Fruit fly (Drosophila melanogaster) whole organism, embryonic: ENCODE measurements around the gene CG12420.

Experiments
- Ada2b ChIP-seq: fragments of 200-800 bp; sonication (Bioruptor generic); IDR thresholded peaks from 2 replicates; pipeline ENCODE4 v1.3.6; 2022; ENCODE audit warnings: missing biosample characterization, missing genetic modification characterization
- CG10267 ChIP-seq: fragments of 200-800 bp; sonication (Bioruptor generic); optimal IDR thresholded peaks from 2 replicates; lab custom pipeline; 2018; ENCODE audit warnings: missing biosample characterization, mild to moderate bottlenecking, missing genetic modification characterization, moderate library complexity
- CG10274 ChIP-seq: fragments of 200-800 bp; sonication (Bioruptor generic); optimal IDR thresholded peaks from 3 replicates; lab custom pipeline; 2017; ENCODE audit warnings: missing biosample characterization, mild to moderate bottlenecking, missing genetic modification characterization
- CG11560 ChIP-seq: fragments of 200-800 bp; sonication (Bioruptor generic); IDR thresholded peaks from 3 replicates; pipeline ENCODE4 v1.3.6; 2022; ENCODE audit warnings: missing biosample characterization, missing genetic modification characterization
- CG12236 ChIP-seq: fragments of 200-800 bp; sonication (Bioruptor generic); optimal IDR thresholded peaks from 2 replicates; lab custom pipeline; 2016; ENCODE audit warnings: missing biosample characterization, missing genetic modification characterization
- CG13424 ChIP-seq: fragments of 200-800 bp; sonication (Bioruptor generic); optimal IDR thresholded peaks from 2 replicates; lab custom pipeline; 2019; ENCODE audit warnings: missing biosample characterization, mild to moderate bottlenecking, missing genetic modification characterization, moderate library complexity
- CG14014 ChIP-seq: fragments of 200-800 bp; sonication (Bioruptor generic); IDR thresholded peaks from 2 replicates; pipeline ENCODE4 v1.3.6; 2022; ENCODE audit warnings: missing biosample characterization, missing genetic modification characterization
- CG14860 ChIP-seq: fragments of 200-800 bp; sonication (Bioruptor generic); IDR thresholded peaks from 3 replicates; pipeline ENCODE4 v1.3.6; 2022; ENCODE audit warnings: missing biosample characterization, missing genetic modification characterization; ENCODE audit not compliant: partially characterized antibody
- CG15514 ChIP-seq: fragments of 200-800 bp; sonication (Bioruptor generic); optimal IDR thresholded peaks from 3 replicates; lab custom pipeline; 2017; ENCODE audit warnings: missing biosample characterization, missing genetic modification characterization, mild to moderate bottlenecking, moderate library complexity, missing genetic modification reagents
- CG17568 ChIP-seq: fragments of 200-800 bp; sonication (Bioruptor generic); optimal IDR thresholded peaks from 2 replicates; lab custom pipeline; 2018; ENCODE audit warnings: missing biosample characterization, mild to moderate bottlenecking, missing genetic modification characterization, moderate library complexity
- CG18619 ChIP-seq: fragments of 200-800 bp; sonication (Bioruptor generic); optimal IDR thresholded peaks from 3 replicates; lab custom pipeline; 2017; ENCODE audit warnings: missing biosample characterization, mild to moderate bottlenecking, missing genetic modification characterization
- CG2712 ChIP-seq: fragments of 200-800 bp; optimal IDR thresholded peaks from 3 replicates; lab custom pipeline; 2019; ENCODE audit warnings: missing biosample characterization, mild to moderate bottlenecking, missing genetic modification characterization, moderate library complexity
- CG31441 ChIP-seq: fragments of 200-800 bp; sonication (Bioruptor generic); IDR thresholded peaks from 2 replicates; pipeline ENCODE4 v1.3.6; 2022; ENCODE audit warnings: missing biosample characterization, missing genetic modification characterization
- CG42726 ChIP-seq: fragments of 200-800 bp; sonication (Bioruptor generic); IDR thresholded peaks from 2 replicates; pipeline ENCODE4 v1.3.6; 2022; ENCODE audit warnings: missing biosample characterization, missing genetic modification characterization; ENCODE audit not compliant: partially characterized antibody
- CG4328 ChIP-seq: fragments of 200-800 bp; sonication (Bioruptor generic); optimal IDR thresholded peaks from 3 replicates; lab custom pipeline; 2017; ENCODE audit warnings: missing biosample characterization, missing genetic modification reagents, missing genetic modification characterization
- CG5180 ChIP-seq: fragments of 200-800 bp; sonication (Bioruptor generic); optimal IDR thresholded peaks from 3 replicates; lab custom pipeline; 2017; ENCODE audit warnings: missing biosample characterization, missing genetic modification characterization, mild to moderate bottlenecking, moderate library complexity, missing genetic modification reagents
- CG7271 ChIP-seq: fragments of 200-800 bp; sonication (Bioruptor generic); optimal IDR thresholded peaks from 2 replicates; lab custom pipeline; 2018; ENCODE audit warnings: missing biosample characterization, mild to moderate bottlenecking, missing genetic modification characterization, moderate library complexity
- CG9797 ChIP-seq: fragments of 200-800 bp; sonication (Bioruptor generic); optimal IDR thresholded peaks from 3 replicates; lab custom pipeline; 2018; ENCODE audit warnings: missing biosample characterization, mild to moderate bottlenecking, missing genetic modification characterization
- Deaf1 ChIP-seq: fragments of 200-800 bp; optimal IDR thresholded peaks from 3 replicates; lab custom pipeline; 2019; ENCODE audit warnings: missing biosample characterization, mild to moderate bottlenecking, missing genetic modification characterization, moderate library complexity
- Fer1 ChIP-seq: fragments of 200-800 bp; sonication (Bioruptor generic); optimal IDR thresholded peaks from 2 replicates; lab custom pipeline; 2017; ENCODE audit warnings: missing biosample characterization, mild to moderate bottlenecking, missing genetic modification characterization
- Gsc ChIP-seq: fragments of 200-800 bp; sonication (Bioruptor generic); IDR thresholded peaks from 2 replicates; pipeline ENCODE4 v1.3.6; 2022; ENCODE audit warnings: missing biosample characterization, missing genetic modification characterization
- Lim3 ChIP-seq: fragments of 200-800 bp; sonication (Bioruptor generic); IDR thresholded peaks from 2 replicates; pipeline ENCODE4 v1.3.6; 2022; ENCODE audit warnings: missing biosample characterization, missing genetic modification characterization
- Lpt ChIP-seq: fragments of >200 bp; optimal IDR thresholded peaks from 2 replicates; lab custom pipeline; 2018; ENCODE audit warnings: missing biosample characterization, missing genetic modification characterization
- NFAT ChIP-seq: fragments of 200-800 bp; sonication (Bioruptor generic); IDR thresholded peaks from 2 replicates; pipeline ENCODE4 v1.3.6; 2022; ENCODE audit warnings: missing biosample characterization, missing genetic modification characterization
- Neu2 ChIP-seq: fragments of 200-800 bp; sonication (Bioruptor generic); optimal IDR thresholded peaks from 3 replicates; lab custom pipeline; 2016; ENCODE audit warnings: missing biosample characterization, missing genetic modification characterization, borderline replicate concordance
- ato ChIP-seq: fragments of 200-800 bp; sonication (Bioruptor generic); IDR thresholded peaks from 2 replicates; pipeline ENCODE4 v1.3.6; 2022; ENCODE audit warnings: missing biosample characterization, missing genetic modification characterization; ENCODE audit not compliant: partially characterized antibody
- cwo ChIP-seq: fragments of 200-800 bp; sonication (Bioruptor generic); optimal IDR thresholded peaks from 3 replicates; lab custom pipeline; 2017; ENCODE audit warnings: missing biosample characterization, missing genetic modification characterization, mild to moderate bottlenecking, moderate library complexity, missing genetic modification reagents
- danr ChIP-seq: fragments of 200-800 bp; sonication (Bioruptor generic); IDR thresholded peaks from 2 replicates; pipeline ENCODE4 v1.3.6; 2022; ENCODE audit warnings: missing biosample characterization, missing genetic modification characterization
- dati ChIP-seq: fragments of 200-800 bp; sonication (Bioruptor generic); IDR thresholded peaks from 2 replicates; pipeline ENCODE4 v1.3.6; 2022; ENCODE audit warnings: missing biosample characterization, missing genetic modification characterization
- dm ChIP-seq: fragments of 200-800 bp; sonication (Bioruptor generic); optimal IDR thresholded peaks from 3 replicates; lab custom pipeline; 2016; ENCODE audit warnings: missing biosample characterization, missing genetic modification characterization
- dpn ChIP-seq, 2 experiments: fragments of 200-800 bp; sonication (Bioruptor generic); optimal IDR thresholded peaks; 3 replicates each; lab custom pipeline; 2016; ENCODE audit warnings: missing biosample characterization in 2 of 2, missing genetic modification characterization in 2 of 2
- en ChIP-seq: fragments of 200-800 bp; sonication (Bioruptor generic); optimal IDR thresholded peaks from 2 replicates; lab custom pipeline; 2016; ENCODE audit warnings: missing biosample characterization, missing genetic modification characterization
- eve ChIP-seq, 2 experiments: fragments of >200 bp; optimal IDR thresholded peaks; 2 replicates each; lab custom pipeline; 2017; ENCODE audit warnings: missing biosample characterization in 2 of 2, missing genetic modification characterization in 2 of 2
- grau ChIP-seq: fragments of 200-800 bp; optimal IDR thresholded peaks from 3 replicates; lab custom pipeline; 2019; ENCODE audit warnings: missing biosample characterization, mild to moderate bottlenecking, missing genetic modification characterization, moderate library complexity
- grn ChIP-seq: fragments of 200-800 bp; sonication (Bioruptor generic); optimal IDR thresholded peaks from 3 replicates; lab custom pipeline; 2017; ENCODE audit warnings: missing biosample characterization, missing genetic modification characterization
- h ChIP-seq: fragments of >200 bp; optimal IDR thresholded peaks from 2 replicates; lab custom pipeline; 2017
- ken ChIP-seq: fragments of 200-800 bp; sonication (Bioruptor generic); IDR thresholded peaks from 3 replicates; pipeline ENCODE4 v1.3.6; 2022; ENCODE audit warnings: missing biosample characterization, missing genetic modification characterization
- klu ChIP-seq: fragments of 200-800 bp; sonication (Bioruptor generic); IDR thresholded peaks from 2 replicates; pipeline ENCODE4 v1.3.6; 2022; ENCODE audit warnings: missing biosample characterization, missing genetic modification characterization
- luna ChIP-seq: fragments of 200-800 bp; sonication (Bioruptor generic); optimal IDR thresholded peaks from 2 replicates; lab custom pipeline; 2016; ENCODE audit warnings: missing biosample characterization, missing genetic modification characterization
- pan ChIP-seq, 4 experiments: fragments of >200 bp in 3 of 4; fragments of 200-800 bp in 1 of 4; sonication (Bioruptor generic) in 1 of 4; optimal IDR thresholded peaks in 3 of 4; IDR thresholded peaks in 1 of 4; 2 replicates each; pipeline versions ENCODE4 v1.3.6 to Lab custom; 2017 to 2022; ENCODE audit warnings: missing biosample characterization in 2 of 4, missing genetic modification characterization in 2 of 4, mixed read lengths in 1 of 4
- peb ChIP-seq: fragments of 200-800 bp; sonication (Bioruptor generic); IDR thresholded peaks from 2 replicates; pipeline ENCODE4 v1.3.6; 2022; ENCODE audit warnings: missing biosample characterization, missing genetic modification characterization
- salm ChIP-seq: fragments of 200-800 bp; sonication (Bioruptor generic); optimal IDR thresholded peaks from 2 replicates; lab custom pipeline; 2018; ENCODE audit warnings: missing biosample characterization, mild to moderate bottlenecking, missing genetic modification characterization
- sens ChIP-seq: fragments of 200-800 bp; sonication (Bioruptor generic); peaks from one replicate; lab custom pipeline; 2016; ENCODE audit warnings: missing biosample characterization, missing genetic modification characterization
- seq ChIP-seq: fragments of 200-800 bp; sonication (Bioruptor generic); IDR thresholded peaks from 2 replicates; pipeline ENCODE4 v1.3.6; 2022; ENCODE audit warnings: missing biosample characterization, missing genetic modification characterization
- sr ChIP-seq: fragments of 200-800 bp; sonication (Bioruptor generic); IDR thresholded peaks from 3 replicates; pipeline ENCODE4 v1.3.6; 2022; ENCODE audit warnings: missing biosample characterization, missing genetic modification characterization
- stc ChIP-seq: fragments of 200-800 bp; sonication (Bioruptor generic); IDR thresholded peaks from 2 replicates; pipeline ENCODE4 v1.3.6; 2022; ENCODE audit warnings: missing biosample characterization, missing genetic modification characterization
- tio ChIP-seq: fragments of 200-800 bp; sonication (Bioruptor generic); optimal IDR thresholded peaks from 2 replicates; lab custom pipeline; 2017; ENCODE audit warnings: missing biosample characterization, missing genetic modification characterization, inconsistent platforms
- trh ChIP-seq: fragments of 200-800 bp; sonication (Bioruptor generic); optimal IDR thresholded peaks from 2 replicates; lab custom pipeline; 2016; ENCODE audit warnings: missing biosample characterization, missing genetic modification characterization
- vnd ChIP-seq: fragments of 200-800 bp; sonication (Bioruptor generic); IDR thresholded peaks from 3 replicates; pipeline ENCODE4 v1.3.6; 2022; ENCODE audit warnings: missing biosample characterization, missing genetic modification characterization; ENCODE audit not compliant: partially characterized antibody
- zen ChIP-seq: fragments of 200-800 bp; sonication (Bioruptor generic); optimal IDR thresholded peaks from 3 replicates; lab custom pipeline; 2018; ENCODE audit warnings: missing biosample characterization, mild to moderate bottlenecking, missing genetic modification characterization, moderate library complexity

The CG12420 gene

dm6 chr3R:10268865-10269442 lies 46.5 kb downstream of the CG12420 start (continued):
- TF ChIP-seq cwo (peak; percentile 32), CG42726 (GFP tag; lab: Robert Waterston, UW) (no peak), CG18619 (GFP tag; lab: Kevin White, UChicago) (no peak), CG10274 (GFP tag; lab: Kevin White, UChicago) (peak; percentile 40), Gsc (GFP tag; lab: Robert Waterston, UW) (no peak), eve (GFP tag; optimal IDR thresholded peaks at IDR 0.05; lab: Kevin White, UChicago) (no peak), CG2712 (peak; percentile 72), Neu2 (GFP tag; lab: Kevin White, UChicago) (no peak), CG9797 (no peak), CG11560 (tag; lab: Robert Waterston, UW) (no peak; the same call in 2 of the 3 replicates), dpn (GFP tag; optimal IDR thresholded peaks at IDR 0.05; lab: Kevin White, UChicago) (peak; percentile 65), vnd (GFP tag; lab: Robert Waterston, UW) (no peak), grn (GFP tag; lab: Kevin White, UChicago) (no peak), klu (no peak), CG5180 (GFP tag; lab: Kevin White, UChicago) (peak; percentile 3), tio (GFP tag; lab: Kevin White, UChicago) (peak; percentile 23), Lim3 (GFP tag; lab: Robert Waterston, UW) (peak; percentile 58; the same call in 1 of the 2 replicates), ato (no peak), stc (GFP tag; lab: Robert Waterston, UW) (peak; percentile 85), Deaf1 (tag; lab: Kevin White, UChicago) (no peak), CG4328 (no peak), CG10267 (tag; lab: Kevin White, UChicago) (no peak), dati (GFP tag; lab: Robert Waterston, UW) (peak; percentile 60; the same call in 1 of the 2 replicates), sr (GFP tag; lab: Robert Waterston, UW) (peak; percentile 67; the same call in 2 of the 3 replicates), danr (GFP tag; lab: Robert Waterston, UW) (peak; percentile 37; the same call in 1 of the 2 replicates), sens (GFP tag; lab: Kevin White, UChicago) (peak; percentile 93), Ada2b (GFP tag; lab: Robert Waterston, UW) (peak; percentile 77), CG7271 (tag; lab: Kevin White, UChicago) (no peak), salm (tag; lab: Kevin White, UChicago) (peak; percentile 20), luna (GFP tag; lab: Kevin White, UChicago) (no peak), CG14860 (no peak), ken (GFP tag; lab: Robert Waterston, UW) (peak; percentile 84), CG13424 (tag; lab: Kevin White, UChicago) (peak; percentile 67), peb (no peak), zen (tag; lab: Kevin White, UChicago) (peak; percentile 14), Lpt (no peak), CG17568 (GFP tag; lab: Kevin White, UChicago) (peak; percentile 15), CG14014 (peak; percentile 78), pan (optimal IDR thresholded peaks at IDR 0.05; lab: Kevin White, UChicago) (no peak), pan (GFP tag; optimal IDR thresholded peaks at IDR 0.05 in 1 of 2, IDR thresholded peaks at IDR 0.05 in 1 of 2) (peak in 1 of 2 experiments; percentile 83), grau (peak; percentile 65), trh (GFP tag; lab: Kevin White, UChicago) (no peak), CG31441 (GFP tag; lab: Robert Waterston, UW) (peak; percentile 11; the same call in 1 of the 2 replicates), CG15514 (peak; percentile 41), dm (GFP tag; lab: Kevin White, UChicago) (peak; percentile 40), en (GFP tag; lab: Kevin White, UChicago) (peak; percentile 2), NFAT (GFP tag; lab: Robert Waterston, UW) (peak; percentile 63), seq (GFP tag; lab: Robert Waterston, UW) (peak; percentile 64; the same call in 1 of the 2 replicates), CG12236 (GFP tag; lab: Kevin White, UChicago) (no peak), h (no peak), Fer1 (peak; percentile 28)
